Fruit fly (Drosophila melanogaster) Kc167 (cell line): ENCODE results near the gene CG5167.

Experiments used
- Myc ChIP-seq: fragments of >200 bp; optimal IDR thresholded peaks from 2 replicates; lab custom pipeline; 2017; ENCODE audit warnings: missing external identifiers
- Sin3A ChIP-seq: fragments of >200 bp; optimal IDR thresholded peaks from 2 replicates; lab custom pipeline; 2018; ENCODE audit warnings: missing external identifiers
- h ChIP-seq: fragments of >200 bp; optimal IDR thresholded peaks from 3 replicates; lab custom pipeline; 2018; ENCODE audit warnings: missing external identifiers
- insv ChIP-seq: fragments of >200 bp; optimal IDR thresholded peaks from 3 replicates; lab custom pipeline; 2018; ENCODE audit warnings: missing external identifiers
- psq ChIP-seq: fragments of >200 bp; optimal IDR thresholded peaks from 2 replicates; lab custom pipeline; 2017; ENCODE audit warnings: missing external identifiers
- ttk ChIP-seq: sonication (Bioruptor generic); optimal IDR thresholded peaks from 2 replicates; lab custom pipeline; 2017; ENCODE audit warnings: missing external identifiers

CG5167 gene

dm6 chr3R:12383036-12383435 is 23.3 kb upstream of the CG5167 start, which contains the start of gene GstD11:
Gene GstD11 (plus strand): TSS chr3R:12383336.
- TF ChIP-seq Sin3A (lab: Kevin White, UChicago) = no peak
- no peak for TF ChIP-seq psq (lab: Kevin White, UChicago)
- TF ChIP-seq ttk (lab: Kevin White, UChicago) = no peak
- no peak for TF ChIP-seq insv (lab: Kevin White, UChicago)
- no peak for TF ChIP-seq h (lab: Kevin White, UChicago)
- no peak for TF ChIP-seq Myc (lab: Kevin White, UChicago)

- TF ChIP-seq Sin3A (lab: Kevin White, UChicago) (no peak), ttk (lab: Kevin White, UChicago) (no peak), Myc (lab: Kevin White, UChicago) (no peak), h (lab: Kevin White, UChicago) (no peak), insv (lab: Kevin White, UChicago) (no peak), psq (lab: Kevin White, UChicago) (no peak)
These were observed 22.5 kb upstream of the CG5167 start for dm6 chr3R:12383784-12384183.

DNA sequence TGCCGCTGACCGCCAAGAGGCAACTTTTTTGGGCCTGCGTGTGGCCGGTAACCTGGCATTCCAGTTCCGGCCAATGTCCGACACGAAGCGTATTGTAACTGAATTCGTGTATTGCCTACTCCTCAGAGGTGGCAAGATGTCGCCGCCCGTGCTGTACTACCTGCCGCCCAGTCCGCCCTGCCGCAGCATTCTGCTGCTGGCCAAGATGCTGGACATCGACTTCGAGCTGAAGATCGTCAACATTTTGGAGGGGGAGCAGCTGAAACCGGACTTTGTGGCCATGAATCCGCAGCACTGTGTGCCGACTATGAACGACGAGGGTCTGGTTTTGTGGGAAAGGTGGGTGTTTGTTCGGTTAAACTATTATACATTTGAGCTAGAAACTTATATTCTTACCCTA is 22.1 kb upstream of the CG5167 start:
- TF ChIP-seq psq (lab: Kevin White, UChicago) (no peak), h (lab: Kevin White, UChicago) (no peak), Myc (lab: Kevin White, UChicago) (no peak), insv (lab: Kevin White, UChicago) (no peak), ttk (lab: Kevin White, UChicago) (no peak), Sin3A (lab: Kevin White, UChicago) (no peak)

- no peak for TF ChIP-seq insv (lab: Kevin White, UChicago)
- TF ChIP-seq h (lab: Kevin White, UChicago) = no peak
- TF ChIP-seq psq (lab: Kevin White, UChicago) = no peak
- no peak for TF ChIP-seq Myc (lab: Kevin White, UChicago)
- TF ChIP-seq Sin3A (lab: Kevin White, UChicago) = no peak
- TF ChIP-seq ttk (lab: Kevin White, UChicago) = no peak
These were observed 20.4 kb upstream of the CG5167 start, which contains the start of gene Sol1 for dm6 chr3R:12385949-12386348. Gene Sol1 (plus strand): TSS chr3R:12386249.

DNA sequence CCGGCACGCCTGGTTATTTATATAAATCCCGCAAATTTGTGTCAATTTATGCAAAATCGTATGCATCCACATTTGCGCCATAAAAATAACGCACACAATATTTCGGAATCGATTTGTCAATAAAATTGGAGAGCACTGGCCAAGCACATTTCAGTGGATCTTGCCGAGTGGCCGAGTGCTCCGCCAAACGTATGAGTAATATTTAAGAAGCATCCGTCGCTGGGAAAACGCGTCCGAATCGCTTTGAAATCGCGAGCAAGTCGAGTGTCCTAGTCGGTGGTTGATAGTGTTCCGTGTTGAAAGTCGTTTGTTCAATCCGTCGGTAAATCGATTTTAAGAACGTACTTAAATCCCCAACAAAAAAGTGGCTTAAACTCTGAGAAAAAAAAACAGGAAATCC is 19.4 kb upstream of the CG5167 start, which contains the start of gene CG33098:
CG33098 (plus strand) TSS at position 224 of the 400 bp plus-strand sequence.
- no peak for TF ChIP-seq insv (lab: Kevin White, UChicago)
- TF ChIP-seq h (lab: Kevin White, UChicago) = no peak
- no peak for TF ChIP-seq psq (lab: Kevin White, UChicago)
- TF ChIP-seq Sin3A (lab: Kevin White, UChicago) = no peak
- TF ChIP-seq Myc (lab: Kevin White, UChicago) = no peak
- TF ChIP-seq ttk (lab: Kevin White, UChicago) = no peak

dm6 chr3R:12395880-12396279 is 10.5 kb upstream of the CG5167 start, which contains the start of the genes CG10096 and CG10097:
Gene CG10096 (minus strand): TSS chr3R:12395980.
Gene CG10097 (minus strand): TSS chr3R:12395980.
- TF ChIP-seq Sin3A (lab: Kevin White, UChicago) = no peak
- no peak for TF ChIP-seq Myc (lab: Kevin White, UChicago)
- no peak for TF ChIP-seq psq (lab: Kevin White, UChicago)

dm6 chr3R:12398054-12398453 is 8.3 kb upstream of the CG5167 start:
- TF ChIP-seq h (lab: Kevin White, UChicago) (no peak), Myc (lab: Kevin White, UChicago) (no peak), insv (lab: Kevin White, UChicago) (no peak), Sin3A (lab: Kevin White, UChicago) (no peak), psq (lab: Kevin White, UChicago) (no peak), ttk (lab: Kevin White, UChicago) (no peak)

DNA sequence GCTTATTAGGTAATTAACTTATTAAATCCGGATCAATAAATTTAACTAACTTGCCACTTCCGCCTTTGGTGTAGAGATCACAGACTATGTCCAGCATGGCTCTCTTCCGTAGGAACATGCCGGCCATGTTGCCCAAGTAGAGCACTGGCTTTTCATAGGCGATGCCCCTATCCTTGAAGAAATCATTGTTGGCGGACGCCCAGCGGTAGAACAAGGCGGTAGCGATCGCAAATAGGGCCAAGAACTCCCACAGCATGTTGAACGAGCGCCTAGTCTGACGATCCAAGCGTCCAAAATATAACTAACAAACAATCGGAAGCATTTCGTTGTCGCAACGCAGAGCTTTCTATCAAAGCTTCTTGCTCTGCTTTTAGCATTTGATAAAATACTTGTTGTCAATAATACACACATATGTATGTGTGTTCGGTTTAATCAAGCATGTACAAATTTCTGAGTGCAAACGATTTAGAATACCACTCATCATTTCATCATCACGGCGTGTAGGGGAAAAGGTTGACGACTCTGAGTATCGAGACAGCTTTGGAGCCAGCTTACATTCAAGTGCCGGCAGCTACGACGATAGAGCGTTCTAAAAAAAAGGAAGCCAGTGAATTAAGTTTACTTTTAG is 7.6 kb upstream of the CG5167 start, which contains the start of gene Cyp9f3:
Cyp9f3 (minus strand) TSS at position 310 of the 628 bp plus-strand sequence.
- TF ChIP-seq ttk (lab: Kevin White, UChicago) (no peak), h (lab: Kevin White, UChicago) (no peak), insv (lab: Kevin White, UChicago) (no peak), psq (lab: Kevin White, UChicago) (no peak), Myc (lab: Kevin White, UChicago) (no peak), Sin3A (lab: Kevin White, UChicago) (no peak)

- TF ChIP-seq insv (lab: Kevin White, UChicago) (peak; percentile 84), psq (lab: Kevin White, UChicago) (no peak), h (lab: Kevin White, UChicago) (no peak), Sin3A (lab: Kevin White, UChicago) (no peak), ttk (lab: Kevin White, UChicago) (no peak)
These were observed 4.5 kb upstream of the CG5167 start, which contains the start of gene DNAlig3 for dm6 chr3R:12401672-12402296. Gene DNAlig3 (minus strand): TSS chr3R:12401839.

- TF ChIP-seq Sin3A (lab: Kevin White, UChicago) = no peak
- TF ChIP-seq insv (lab: Kevin White, UChicago) = no peak
- no peak for TF ChIP-seq h (lab: Kevin White, UChicago)
- TF ChIP-seq ttk (lab: Kevin White, UChicago) = no peak
- no peak for TF ChIP-seq Myc (lab: Kevin White, UChicago)
- no peak for TF ChIP-seq psq (lab: Kevin White, UChicago)
These were observed 3.4 kb upstream of the CG5167 start for dm6 chr3R:12402935-12403334.

DNA sequence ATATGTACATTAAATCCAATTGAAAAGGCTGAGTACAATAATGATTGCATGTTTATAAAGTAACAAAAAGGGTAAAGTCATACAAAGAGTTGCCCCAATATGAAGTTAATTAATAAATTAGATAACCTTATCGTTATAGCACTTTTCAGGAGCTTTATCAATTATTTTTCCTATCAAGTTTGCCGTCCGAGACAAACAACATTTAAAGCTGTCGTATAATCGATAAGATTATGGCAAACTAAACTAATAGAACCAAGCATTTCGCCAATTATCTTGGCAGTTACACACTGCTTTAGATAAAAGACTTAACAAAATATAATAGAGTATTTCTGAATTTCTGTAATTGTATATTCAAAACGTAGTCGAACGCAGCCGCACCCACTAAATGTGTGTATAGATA is 1.2 kb upstream of the CG5167 start:
- TF ChIP-seq insv (lab: Kevin White, UChicago) = no peak
- TF ChIP-seq Sin3A (lab: Kevin White, UChicago) = no peak
- TF ChIP-seq psq (lab: Kevin White, UChicago) = no peak
- no peak for TF ChIP-seq Myc (lab: Kevin White, UChicago)
- no peak for TF ChIP-seq ttk (lab: Kevin White, UChicago)
- no peak for TF ChIP-seq h (lab: Kevin White, UChicago)
